Worm (Caenorhabditis elegans) whole organism, L3 larva: ENCODE data around the gene F11G11.14.
A peak's percentile ranks its signal among the peaks of the same experiment; 100 is the strongest.

Experiments
- ZK546.5 ChIP-seq: sonication (generic microtip); optimal IDR thresholded peaks from 2 replicates; lab custom pipeline; 2017; ENCODE audit warnings: missing biosample characterization, missing genetic modification characterization
- aly-2 ChIP-seq: fragments of 150-350 bp; optimal IDR thresholded peaks from 2 replicates; lab custom pipeline; 2014; ENCODE audit warnings: missing biosample characterization, missing genetic modification characterization
- ama-1 ChIP-seq: fragments of 150-350 bp; optimal IDR thresholded peaks from 2 replicates; lab custom pipeline; 2018
- ceh-16 ChIP-seq: sonication (generic microtip); optimal IDR thresholded peaks from 2 replicates; lab custom pipeline; 2017; ENCODE audit warnings: missing biosample characterization, missing genetic modification characterization
- ceh-28 ChIP-seq: fragments of 150-350 bp; optimal IDR thresholded peaks from 2 replicates; lab custom pipeline; 2014; ENCODE audit warnings: missing biosample characterization, missing genetic modification reagents, missing genetic modification characterization
- ceh-9 ChIP-seq: sonication (generic microtip); optimal IDR thresholded peaks from 2 replicates; lab custom pipeline; 2018; ENCODE audit warnings: missing biosample characterization, missing genetic modification characterization
- daf-12 ChIP-seq: fragments of 150-350 bp; optimal IDR thresholded peaks from 2 replicates; lab custom pipeline; 2014; ENCODE audit warnings: missing biosample characterization, missing genetic modification reagents, missing genetic modification characterization
- egl-27 ChIP-seq: sonication (generic microtip); optimal IDR thresholded peaks from 4 replicates; lab custom pipeline; 2017; ENCODE audit warnings: missing biosample characterization, missing genetic modification reagents, missing genetic modification characterization
- egl-5 ChIP-seq: fragments of 150-350 bp; optimal IDR thresholded peaks from 2 replicates; lab custom pipeline; 2017; ENCODE audit warnings: missing biosample characterization, missing genetic modification reagents, missing genetic modification characterization, inconsistent platforms
- elt-1 ChIP-seq: fragments of 150-350 bp; optimal IDR thresholded peaks from 2 replicates; lab custom pipeline; 2014; ENCODE audit warnings: missing biosample characterization, missing genetic modification characterization
- elt-2 ChIP-seq: sonication (generic microtip); optimal IDR thresholded peaks from 2 replicates; lab custom pipeline; 2016; ENCODE audit warnings: missing genetic modification reagents, mild to moderate bottlenecking, missing genetic modification characterization, missing compliant biosample characterization
- fkh-2 ChIP-seq: fragments of 150-350 bp; optimal IDR thresholded peaks from 2 replicates; lab custom pipeline; 2014; ENCODE audit warnings: missing biosample characterization, missing genetic modification reagents, missing genetic modification characterization
- fos-1 ChIP-seq: fragments of 150-350 bp; optimal IDR thresholded peaks from 2 replicates; lab custom pipeline; 2014; ENCODE audit warnings: missing biosample characterization, missing genetic modification characterization
- hmg-11 ChIP-seq: sonication (generic microtip); optimal IDR thresholded peaks from 2 replicates; lab custom pipeline; 2016; ENCODE audit warnings: missing genetic modification characterization, missing compliant biosample characterization
- jun-1 ChIP-seq: fragments of 150-350 bp; optimal IDR thresholded peaks from 2 replicates; lab custom pipeline; 2014; ENCODE audit warnings: missing biosample characterization, missing genetic modification reagents, missing genetic modification characterization
- lin-15B ChIP-seq: fragments of 150-350 bp; optimal IDR thresholded peaks from 2 replicates; lab custom pipeline; 2014; ENCODE audit warnings: missing biosample characterization, missing genetic modification characterization
- lsy-12 ChIP-seq: sonication (generic microtip); optimal IDR thresholded peaks from 2 replicates; lab custom pipeline; 2016; ENCODE audit warnings: mild to moderate bottlenecking, missing genetic modification characterization, missing compliant biosample characterization
- mml-1 ChIP-seq: fragments of 150-350 bp; sonication (generic microtip); optimal IDR thresholded peaks from 3 replicates; lab custom pipeline; 2014; ENCODE audit warnings: missing biosample characterization, missing genetic modification characterization
- nfya-1 ChIP-seq: sonication (generic microtip); optimal IDR thresholded peaks from 2 replicates; lab custom pipeline; 2017; ENCODE audit warnings: missing genetic modification characterization, mild to moderate bottlenecking, missing compliant biosample characterization, antibody characterized with exemption, moderate library complexity; ENCODE audit not compliant: insufficient read depth
- nhr-11 ChIP-seq: fragments of 150-350 bp; optimal IDR thresholded peaks from 2 replicates; lab custom pipeline; 2014; ENCODE audit warnings: missing biosample characterization, missing genetic modification characterization
- nhr-12 ChIP-seq: fragments of 150-350 bp; optimal IDR thresholded peaks from 2 replicates; lab custom pipeline; 2014; ENCODE audit warnings: missing biosample characterization, missing genetic modification characterization
- nhr-23 ChIP-seq: fragments of 150-350 bp; optimal IDR thresholded peaks from 2 replicates; lab custom pipeline; 2014; ENCODE audit warnings: missing biosample characterization, missing genetic modification reagents, missing genetic modification characterization
- nhr-237 ChIP-seq: fragments of 150-350 bp; optimal IDR thresholded peaks from 2 replicates; lab custom pipeline; 2014; ENCODE audit warnings: missing biosample characterization, missing genetic modification characterization
- nhr-25 ChIP-seq: sonication (generic microtip); optimal IDR thresholded peaks from 2 replicates; lab custom pipeline; 2017; ENCODE audit warnings: missing biosample characterization, missing genetic modification characterization
- nhr-43 ChIP-seq: sonication (generic microtip); optimal IDR thresholded peaks from 2 replicates; lab custom pipeline; 2016; ENCODE audit warnings: mild to moderate bottlenecking, missing genetic modification characterization, missing compliant biosample characterization; ENCODE audit not compliant: poor library complexity, severe bottlenecking
- nhr-67 ChIP-seq: fragments of 150-350 bp; optimal IDR thresholded peaks from 2 replicates; lab custom pipeline; 2014; ENCODE audit warnings: missing biosample characterization, missing genetic modification characterization
- nhr-76 ChIP-seq: fragments of 150-350 bp; sonication (generic microtip); optimal IDR thresholded peaks from 5 replicates; lab custom pipeline; 2014; ENCODE audit warnings: missing biosample characterization, missing genetic modification characterization
- pha-4 ChIP-seq: fragments of 150-350 bp; optimal IDR thresholded peaks from 2 replicates; lab custom pipeline; 2014; ENCODE audit warnings: missing biosample characterization, missing genetic modification reagents, missing genetic modification characterization
- pqm-1 ChIP-seq: fragments of 150-350 bp; optimal IDR thresholded peaks from 2 replicates; lab custom pipeline; 2017; ENCODE audit warnings: missing biosample characterization, missing genetic modification characterization, inconsistent platforms
- sea-2 ChIP-seq: fragments of 150-350 bp; sonication (generic microtip); optimal IDR thresholded peaks from 4 replicates; lab custom pipeline; 2014; ENCODE audit warnings: missing biosample characterization, missing genetic modification reagents, missing genetic modification characterization
- snpc-4 ChIP-seq: fragments of 150-350 bp; optimal IDR thresholded peaks from 2 replicates; lab custom pipeline; 2014; ENCODE audit warnings: missing biosample characterization, missing genetic modification characterization
- tbx-2 ChIP-seq: sonication (generic microtip); optimal IDR thresholded peaks from 2 replicates; lab custom pipeline; 2016; ENCODE audit warnings: mild to moderate bottlenecking, missing genetic modification characterization, missing compliant biosample characterization
- unc-39 ChIP-seq: sonication (generic microtip); optimal IDR thresholded peaks from 4 replicates; lab custom pipeline; 2017; ENCODE audit warnings: missing biosample characterization, missing genetic modification characterization
- zag-1 ChIP-seq: fragments of 150-350 bp; optimal IDR thresholded peaks from 2 replicates; lab custom pipeline; 2014; ENCODE audit warnings: missing biosample characterization, missing genetic modification characterization
- ztf-11 ChIP-seq: fragments of 150-350 bp; optimal IDR thresholded peaks from 2 replicates; lab custom pipeline; 2014; ENCODE audit warnings: missing biosample characterization, missing genetic modification characterization
- ztf-4 ChIP-seq: fragments of 150-350 bp; optimal IDR thresholded peaks from 2 replicates; lab custom pipeline; 2014; ENCODE audit warnings: missing biosample characterization, missing genetic modification characterization

The F11G11.14 gene

ce11 chrII:4854761-4855160, 8.7 kb upstream of the F11G11.14 start:
- no peak for TF ChIP-seq nhr-237 (tag; lab: Kevin White, UChicago)
- TF ChIP-seq ztf-4 (tag; lab: Kevin White, UChicago), result no peak
- no peak for TF ChIP-seq ceh-16 (tag; lab: Kevin White, UChicago)
- TF ChIP-seq pha-4 (tag; lab: Kevin White, UChicago), result no peak
- no peak for TF ChIP-seq nhr-76 (tag; lab: Kevin White, UChicago)
- TF ChIP-seq nhr-67, result no peak

- TF ChIP-seq mml-1, result no peak
- TF ChIP-seq ZK546.5 (tag; lab: Kevin White, UChicago), result no peak
- peak; percentile 7 for TF ChIP-seq snpc-4 (tag; lab: Kevin White, UChicago)
- TF ChIP-seq lsy-12 (tag; lab: Kevin White, UChicago), result no peak
- no peak for TF ChIP-seq hmg-11
- TF ChIP-seq nfya-1 (tag; lab: Kevin White, UChicago), result peak; percentile 41
- TF ChIP-seq ceh-9, result no peak
- TF ChIP-seq nhr-12 (tag; lab: Kevin White, UChicago), result no peak
- no peak for TF ChIP-seq zag-1 (tag; lab: Kevin White, UChicago)
- TF ChIP-seq nhr-43, result no peak
- no peak for TF ChIP-seq sea-2 (GFP tag; lab: Kevin White, UChicago)
- peak; percentile 2 for TF ChIP-seq lin-15B (tag; lab: Kevin White, UChicago)
These were observed 8.0 kb upstream of the F11G11.14 start for ce11 chrII:4855489-4855888.

- TF ChIP-seq jun-1 (tag; lab: Kevin White, UChicago), result peak; percentile 10
- peak; percentile 90 for TF ChIP-seq elt-1 (tag; lab: Kevin White, UChicago)
- no peak for TF ChIP-seq daf-12
- TF ChIP-seq ceh-16 (tag; lab: Kevin White, UChicago), result no peak
- TF ChIP-seq tbx-2 (tag; lab: Kevin White, UChicago), result no peak
- TF ChIP-seq elt-2 (tag; lab: Kevin White, UChicago), result peak; percentile 36
- TF ChIP-seq sea-2 (GFP tag; lab: Kevin White, UChicago), result no peak
- TF ChIP-seq nhr-23 (tag; lab: Kevin White, UChicago), result peak; percentile 40
- TF ChIP-seq nhr-25 (tag; lab: Kevin White, UChicago), result peak; percentile 54
- peak; percentile 1 for TF ChIP-seq pha-4 (tag; lab: Kevin White, UChicago)
- TF ChIP-seq snpc-4 (tag; lab: Kevin White, UChicago), result no peak
- no peak for TF ChIP-seq unc-39 (tag; lab: Kevin White, UChicago)
- TF ChIP-seq ceh-28 (tag; lab: Kevin White, UChicago), result no peak
- no peak for TF ChIP-seq nhr-12 (tag; lab: Kevin White, UChicago)
- no peak for TF ChIP-seq fkh-2
- no peak for TF ChIP-seq ztf-11 (tag; lab: Kevin White, UChicago)
- no peak for TF ChIP-seq nhr-43
- no peak for TF ChIP-seq nhr-11
- TF ChIP-seq hmg-11, result no peak
- TF ChIP-seq aly-2 (tag; lab: Kevin White, UChicago), result no peak
- no peak for TF ChIP-seq fos-1 (tag; lab: Kevin White, UChicago)
- TF ChIP-seq egl-5 (tag; lab: Kevin White, UChicago), result no peak
These were observed 7.4 kb upstream of the F11G11.14 start for ce11 chrII:4856113-4856512.

ce11 chrII:4857086-4857485, 6.4 kb upstream of the F11G11.14 start:
- TF ChIP-seq ama-1 (peak; percentile 69), ceh-28 (tag; lab: Kevin White, UChicago) (peak; percentile 10), egl-27 (no peak), pqm-1 (tag; lab: Kevin White, UChicago) (peak; percentile 25), lsy-12 (tag; lab: Kevin White, UChicago) (peak; percentile 36), elt-2 (tag; lab: Kevin White, UChicago) (peak; percentile 96), pha-4 (tag; lab: Kevin White, UChicago) (peak; percentile 4), sea-2 (GFP tag; lab: Kevin White, UChicago) (no peak), nhr-25 (tag; lab: Kevin White, UChicago) (peak; percentile 23), nfya-1 (tag; lab: Kevin White, UChicago) (peak; percentile 26)
